Fruit fly (Drosophila melanogaster) whole organism, embryonic: ENCODE results near the gene CG13364.

ENCODE experiments used
- CG10366 ChIP-seq: fragments of 200-800 bp; sonication (Bioruptor generic); IDR thresholded peaks from 2 replicates; pipeline ENCODE4 v1.3.6; 2022; ENCODE audit warnings: missing biosample characterization, missing genetic modification characterization
- CG10654 ChIP-seq: fragments of 200-800 bp; sonication (Bioruptor generic); optimal IDR thresholded peaks from 2 replicates; lab custom pipeline; 2016; ENCODE audit warnings: missing biosample characterization, missing genetic modification characterization
- CG10979 ChIP-seq: fragments of 200-800 bp; sonication (Bioruptor generic); optimal IDR thresholded peaks from 2 replicates; lab custom pipeline; 2018; ENCODE audit warnings: missing biosample characterization, mild to moderate bottlenecking, missing genetic modification characterization, moderate library complexity
- CG15514 ChIP-seq: fragments of 200-800 bp; sonication (Bioruptor generic); optimal IDR thresholded peaks from 3 replicates; lab custom pipeline; 2017; ENCODE audit warnings: missing biosample characterization, missing genetic modification characterization, mild to moderate bottlenecking, moderate library complexity, missing genetic modification reagents
- CG1792 ChIP-seq: fragments of 200-800 bp; sonication (Bioruptor generic); optimal IDR thresholded peaks from 2 replicates; lab custom pipeline; 2016; ENCODE audit warnings: missing biosample characterization, missing genetic modification characterization
- CG18619 ChIP-seq: fragments of 200-800 bp; sonication (Bioruptor generic); optimal IDR thresholded peaks from 3 replicates; lab custom pipeline; 2017; ENCODE audit warnings: missing biosample characterization, mild to moderate bottlenecking, missing genetic modification characterization
- CG2129 ChIP-seq: fragments of 200-800 bp; sonication (Bioruptor generic); IDR thresholded peaks from 2 replicates; pipeline ENCODE4 v1.3.6; 2022; ENCODE audit warnings: missing biosample characterization, missing genetic modification characterization; ENCODE audit not compliant: partially characterized antibody
- CG2678 ChIP-seq: fragments of 200-800 bp; sonication (Bioruptor generic); optimal IDR thresholded peaks from 3 replicates; lab custom pipeline; 2019; ENCODE audit warnings: missing biosample characterization, mild to moderate bottlenecking, missing genetic modification characterization, moderate library complexity
- CG30020 ChIP-seq: fragments of 200-800 bp; optimal IDR thresholded peaks from 2 replicates; lab custom pipeline; 2019; ENCODE audit warnings: missing biosample characterization, mild to moderate bottlenecking, missing genetic modification characterization, moderate library complexity
- CG30431 ChIP-seq: fragments of 200-800 bp; sonication (Bioruptor generic); optimal IDR thresholded peaks from 2 replicates; lab custom pipeline; 2017; ENCODE audit warnings: missing biosample characterization, missing genetic modification characterization
- CG31388 ChIP-seq: fragments of 200-800 bp; sonication (Bioruptor generic); optimal IDR thresholded peaks from 2 replicates; lab custom pipeline; 2016; ENCODE audit warnings: missing biosample characterization, missing genetic modification characterization
- CG3163 ChIP-seq: fragments of 200-800 bp; sonication (Bioruptor generic); optimal IDR thresholded peaks from 3 replicates; lab custom pipeline; 2016; ENCODE audit warnings: missing biosample characterization, missing genetic modification characterization
- CG34376 ChIP-seq: fragments of 200-800 bp; sonication (Bioruptor generic); optimal IDR thresholded peaks from 2 replicates; lab custom pipeline; 2018; ENCODE audit warnings: missing biosample characterization, mild to moderate bottlenecking, missing genetic modification characterization
- CG6175 ChIP-seq: fragments of 200-800 bp; sonication (Bioruptor generic); IDR thresholded peaks from 3 replicates; pipeline ENCODE4 v1.3.6; 2022; ENCODE audit warnings: missing biosample characterization, missing genetic modification characterization
- CG6765 ChIP-seq: fragments of 200-800 bp; sonication (Bioruptor generic); optimal IDR thresholded peaks from 3 replicates; lab custom pipeline; 2017; ENCODE audit warnings: missing biosample characterization, mild to moderate bottlenecking, missing genetic modification characterization
- CG9215 ChIP-seq: fragments of 200-800 bp; sonication (Bioruptor generic); IDR thresholded peaks from 2 replicates; pipeline ENCODE4 v1.3.6; 2022; ENCODE audit warnings: missing biosample characterization, missing genetic modification characterization
- CG9932 ChIP-seq: fragments of 200-800 bp; sonication (Bioruptor generic); IDR thresholded peaks from 2 replicates; pipeline ENCODE4 v1.3.6; 2022; ENCODE audit warnings: missing biosample characterization, missing genetic modification characterization
- Camta ChIP-seq: fragments of 200-800 bp; sonication (Bioruptor generic); optimal IDR thresholded peaks from 2 replicates; lab custom pipeline; 2016; ENCODE audit warnings: missing biosample characterization, missing genetic modification characterization
- Chrac-16 ChIP-seq: fragments of 200-800 bp; sonication (Bioruptor generic); optimal IDR thresholded peaks from 3 replicates; lab custom pipeline; 2016; ENCODE audit warnings: missing biosample characterization, missing genetic modification characterization
- D ChIP-seq, 2 experiments: fragments of 200-800 bp in 1 of 2; fragments of >200 bp in 1 of 2; sonication (Bioruptor generic) in 1 of 2; optimal IDR thresholded peaks; 2 replicates in 1 of 2; 3 replicates in 1 of 2; lab custom pipeline; 2017; ENCODE audit warnings: mild to moderate bottlenecking in 1 of 2, missing biosample characterization in 1 of 2, missing genetic modification characterization in 1 of 2, missing genetic modification reagents in 1 of 2
- Dfd ChIP-seq, 2 experiments: fragments of >200 bp; optimal IDR thresholded peaks; 2 replicates each; lab custom pipeline; 2017; ENCODE audit warnings: missing biosample characterization in 2 of 2, missing genetic modification characterization in 2 of 2
- E2f2 ChIP-seq: fragments of 200-800 bp; sonication (Bioruptor generic); IDR thresholded peaks from 2 replicates; pipeline ENCODE4 v1.3.6; 2022; ENCODE audit warnings: missing biosample characterization, missing genetic modification characterization
- Fer1 ChIP-seq: fragments of 200-800 bp; sonication (Bioruptor generic); optimal IDR thresholded peaks from 2 replicates; lab custom pipeline; 2017; ENCODE audit warnings: missing biosample characterization, mild to moderate bottlenecking, missing genetic modification characterization
- Hmr ChIP-seq: fragments of 200-800 bp; sonication (Bioruptor generic); optimal IDR thresholded peaks from 3 replicates; lab custom pipeline; 2017; ENCODE audit warnings: mild to moderate bottlenecking, missing biosample characterization, missing genetic modification reagents, missing genetic modification characterization
- Hr39 ChIP-seq: fragments of >200 bp; optimal IDR thresholded peaks from 2 replicates; lab custom pipeline; 2017
- NfI ChIP-seq: fragments of 200-800 bp; sonication (Bioruptor generic); optimal IDR thresholded peaks from 3 replicates; lab custom pipeline; 2018; ENCODE audit warnings: missing biosample characterization, mild to moderate bottlenecking, missing genetic modification characterization, moderate library complexity
- Optix ChIP-seq: fragments of 200-800 bp; sonication (Bioruptor generic); IDR thresholded peaks from 3 replicates; pipeline ENCODE4 v1.3.6; 2022; ENCODE audit warnings: missing biosample characterization, missing genetic modification characterization
- Ptx1 ChIP-seq: fragments of 200-800 bp; sonication (Bioruptor generic); IDR thresholded peaks from 2 replicates; pipeline ENCODE4 v1.3.6; 2022; ENCODE audit warnings: missing biosample characterization, missing genetic modification characterization
- Taf1 ChIP-seq: fragments of 200-800 bp; sonication (Bioruptor generic); IDR thresholded peaks from 2 replicates; pipeline ENCODE4 v1.3.6; 2022; ENCODE audit warnings: missing biosample characterization, missing genetic modification characterization
- Tbp ChIP-seq: fragments of >200 bp; optimal IDR thresholded peaks from 2 replicates; lab custom pipeline; 2018; ENCODE audit warnings: missing biosample characterization, missing genetic modification characterization
- bab2 ChIP-seq: fragments of 200-800 bp; sonication (Bioruptor generic); optimal IDR thresholded peaks from 2 replicates; lab custom pipeline; 2016; ENCODE audit warnings: missing biosample characterization, missing genetic modification characterization
- bigmax ChIP-seq: fragments of 200-800 bp; sonication (Bioruptor generic); optimal IDR thresholded peaks from 2 replicates; lab custom pipeline; 2018; ENCODE audit warnings: missing biosample characterization, mild to moderate bottlenecking, missing genetic modification characterization
- chif ChIP-seq, 2 experiments: fragments of 200-800 bp; sonication (Bioruptor generic); optimal IDR thresholded peaks; 3 replicates each; lab custom pipeline; 2016; ENCODE audit warnings: missing biosample characterization in 2 of 2, missing genetic modification characterization in 2 of 2
- corto ChIP-seq: fragments of 200-800 bp; sonication (Bioruptor generic); optimal IDR thresholded peaks from 2 replicates; lab custom pipeline; 2016; ENCODE audit warnings: missing biosample characterization, mild to moderate bottlenecking, missing genetic modification characterization, moderate library complexity
- cwo ChIP-seq: fragments of 200-800 bp; sonication (Bioruptor generic); optimal IDR thresholded peaks from 3 replicates; lab custom pipeline; 2017; ENCODE audit warnings: missing biosample characterization, missing genetic modification characterization, mild to moderate bottlenecking, moderate library complexity, missing genetic modification reagents
- dmrt99B ChIP-seq: fragments of 200-800 bp; sonication (Bioruptor generic); optimal IDR thresholded peaks from 2 replicates; lab custom pipeline; 2018; ENCODE audit warnings: missing biosample characterization, mild to moderate bottlenecking, missing genetic modification characterization, moderate library complexity
- fru ChIP-seq: fragments of >200 bp; optimal IDR thresholded peaks from 2 replicates; lab custom pipeline; 2017
- gcm2 ChIP-seq: fragments of 200-800 bp; sonication (Bioruptor generic); optimal IDR thresholded peaks from 2 replicates; lab custom pipeline; 2016; ENCODE audit warnings: missing biosample characterization, missing genetic modification characterization
- gro ChIP-seq: fragments of 200-800 bp; sonication (Bioruptor generic); optimal IDR thresholded peaks from 2 replicates; lab custom pipeline; 2016; ENCODE audit warnings: missing biosample characterization, missing genetic modification characterization
- inv ChIP-seq: fragments of 200-800 bp; sonication (Bioruptor generic); IDR thresholded peaks from 2 replicates; pipeline ENCODE4 v1.3.6; 2022; ENCODE audit warnings: missing biosample characterization, missing genetic modification characterization; ENCODE audit not compliant: partially characterized antibody
- lbe ChIP-seq: fragments of 200-800 bp; sonication (Bioruptor generic); optimal IDR thresholded peaks from 2 replicates; lab custom pipeline; 2016; ENCODE audit warnings: missing biosample characterization, mild to moderate bottlenecking, missing genetic modification characterization
- nerfin-1 ChIP-seq: fragments of 200-800 bp; sonication (Bioruptor generic); optimal IDR thresholded peaks from 3 replicates; lab custom pipeline; 2019; ENCODE audit warnings: missing biosample characterization, mild to moderate bottlenecking, missing genetic modification characterization, moderate library complexity
- oc ChIP-seq: fragments of 200-800 bp; sonication (Bioruptor generic); optimal IDR thresholded peaks from 2 replicates; lab custom pipeline; 2018; ENCODE audit warnings: missing biosample characterization, mild to moderate bottlenecking, missing genetic modification characterization, moderate library complexity
- peb ChIP-seq: fragments of 200-800 bp; sonication (Bioruptor generic); IDR thresholded peaks from 2 replicates; pipeline ENCODE4 v1.3.6; 2022; ENCODE audit warnings: missing biosample characterization, missing genetic modification characterization
- shn ChIP-seq: fragments of 200-800 bp; sonication (Bioruptor generic); optimal IDR thresholded peaks from 3 replicates; lab custom pipeline; 2016; ENCODE audit warnings: missing biosample characterization, missing genetic modification characterization
- sr ChIP-seq: fragments of 200-800 bp; sonication (Bioruptor generic); IDR thresholded peaks from 3 replicates; pipeline ENCODE4 v1.3.6; 2022; ENCODE audit warnings: missing biosample characterization, missing genetic modification characterization
- wdn ChIP-seq: fragments of 200-800 bp; sonication (Bioruptor generic); IDR thresholded peaks from 2 replicates; pipeline ENCODE4 v1.3.6; 2022; ENCODE audit warnings: missing biosample characterization, missing genetic modification characterization

Gene CG13364

dm6 chrX:656380-656925 is 31.4 kb upstream of the CG13364 start (continued):
- peak; percentile 62; the same call in 2 of the 3 replicates for TF ChIP-seq sr (GFP tag; lab: Robert Waterston, UW)
- TF ChIP-seq dmrt99B (tag; lab: Kevin White, UChicago): no peak
- TF ChIP-seq CG10366 (GFP tag; lab: Robert Waterston, UW): no peak
- peak; percentile 40 for TF ChIP-seq bigmax (GFP tag; lab: Kevin White, UChicago)
- no peak for TF ChIP-seq CG30431 (GFP tag; lab: Kevin White, UChicago)
- no peak for TF ChIP-seq Hr39 (lab: Kevin White, UChicago)
- no peak for TF ChIP-seq CG30020 (tag; lab: Kevin White, UChicago)
- TF ChIP-seq CG10654 (GFP tag; lab: Kevin White, UChicago): no peak

- TF ChIP-seq Taf1 (GFP tag; lab: Robert Waterston, UW) (no peak), nerfin-1 (tag; lab: Kevin White, UChicago) (no peak), CG2678 (tag; lab: Kevin White, UChicago) (no peak), Dfd (GFP tag; optimal IDR thresholded peaks at IDR 0.05; lab: Kevin White, UChicago) (no peak), fru (no peak), CG6175 (GFP tag; lab: Robert Waterston, UW) (no peak), CG15514 (GFP tag; lab: Kevin White, UChicago) (peak; percentile 56), D (optimal IDR thresholded peaks at IDR 0.05; lab: Kevin White, UChicago) (peak; percentile 84), D (GFP tag; optimal IDR thresholded peaks at IDR 0.05; lab: Kevin White, UChicago) (no peak), Chrac-16 (GFP tag; lab: Kevin White, UChicago) (no peak), CG9932 (GFP tag; lab: Robert Waterston, UW) (peak; percentile 57), inv (GFP tag; lab: Robert Waterston, UW) (peak; percentile 94), gro (GFP tag; lab: Kevin White, UChicago) (no peak), CG10654 (GFP tag; lab: Kevin White, UChicago) (no peak), CG9215 (GFP tag; lab: Robert Waterston, UW) (no peak), E2f2 (GFP tag; lab: Robert Waterston, UW) (peak; percentile 55), bab2 (GFP tag; lab: Kevin White, UChicago) (peak; percentile 10), wdn (no peak), gcm2 (GFP tag; lab: Kevin White, UChicago) (no peak), Optix (GFP tag; lab: Robert Waterston, UW) (no peak), cwo (GFP tag; lab: Kevin White, UChicago) (no peak), corto (GFP tag; lab: Kevin White, UChicago) (no peak), peb (GFP tag; lab: Robert Waterston, UW) (no peak), Hmr (peak; percentile 14), Fer1 (GFP tag; lab: Kevin White, UChicago) (no peak), chif (GFP tag; optimal IDR thresholded peaks at IDR 0.05; lab: Kevin White, UChicago) (no peak), CG6765 (no peak), CG10979 (tag; lab: Kevin White, UChicago) (no peak), NfI (GFP tag; lab: Kevin White, UChicago) (no peak), CG2129 (GFP tag; lab: Robert Waterston, UW) (peak; percentile 90), CG31388 (GFP tag; lab: Kevin White, UChicago) (no peak), oc (tag; lab: Kevin White, UChicago) (no peak), CG1792 (GFP tag; lab: Kevin White, UChicago) (no peak), Tbp (GFP tag; lab: Kevin White, UChicago) (no peak), CG18619 (GFP tag; lab: Kevin White, UChicago) (no peak), lbe (GFP tag; lab: Kevin White, UChicago) (no peak), shn (GFP tag; lab: Kevin White, UChicago) (no peak), CG34376 (GFP tag; lab: Kevin White, UChicago) (no peak), Ptx1 (no peak), Camta (no peak), CG3163 (peak; percentile 19)
These were observed 30.7 kb upstream of the CG13364 start, which contains the start of the genes Hmt4-20 and SkpA for dm6 chrX:655492-656379. Gene Hmt4-20 (minus strand): TSS chrX:656033. Gene SkpA (plus strand): TSS chrX:656114.
